Worm (Caenorhabditis elegans) whole organism, mixed stage, embryonic: ENCODE data around the gene srd-12.

ENCODE experiments used
- M03D4.4 ChIP-seq: sonication (generic microtip); optimal IDR thresholded peaks from 2 replicates; lab custom pipeline; 2017; ENCODE audit warnings: mild to moderate bottlenecking, missing genetic modification characterization, missing compliant biosample characterization
- bed-3 ChIP-seq: fragments of 200-800 bp; sonication (Bioruptor generic); optimal IDR thresholded peaks from 3 replicates; lab custom pipeline; 2018; ENCODE audit warnings: mild to moderate bottlenecking, missing genetic modification characterization, moderate library complexity, missing compliant biosample characterization
- ceh-39 ChIP-seq: fragments of 150-350 bp; optimal IDR thresholded peaks from 2 replicates; lab custom pipeline; 2014; ENCODE audit warnings: missing biosample characterization, missing genetic modification characterization
- ceh-43 ChIP-seq: fragments of 200-800 bp; sonication (Bioruptor generic); optimal IDR thresholded peaks from 2 replicates; lab custom pipeline; 2018; ENCODE audit warnings: mild to moderate bottlenecking, missing genetic modification characterization, moderate library complexity, missing compliant biosample characterization
- ceh-83 ChIP-seq: fragments of 200-800 bp; sonication (Bioruptor generic); optimal IDR thresholded peaks from 2 replicates; lab custom pipeline; 2018; ENCODE audit warnings: mild to moderate bottlenecking, missing genetic modification characterization, missing compliant biosample characterization
- ces-1 ChIP-seq: fragments of 150-350 bp; optimal IDR thresholded peaks from 2 replicates; lab custom pipeline; 2014; ENCODE audit warnings: missing biosample characterization, missing genetic modification reagents, missing genetic modification characterization
- cnd-1 ChIP-seq: fragments of 200-800 bp; sonication (Bioruptor generic); optimal IDR thresholded peaks from 2 replicates; lab custom pipeline; 2018; ENCODE audit warnings: mild to moderate bottlenecking, missing genetic modification characterization, missing compliant biosample characterization
- drap-1 ChIP-seq: fragments of 200-800 bp; sonication (Bioruptor generic); optimal IDR thresholded peaks from 3 replicates; lab custom pipeline; 2018; ENCODE audit warnings: mild to moderate bottlenecking, missing genetic modification characterization, missing compliant biosample characterization
- flh-1 ChIP-seq: fragments of 200-800 bp; sonication (Bioruptor generic); optimal IDR thresholded peaks from 2 replicates; lab custom pipeline; 2018; ENCODE audit warnings: mild to moderate bottlenecking, missing genetic modification characterization, moderate library complexity, missing compliant biosample characterization
- ham-2 ChIP-seq: fragments of 200-800 bp; sonication (Bioruptor generic); optimal IDR thresholded peaks from 2 replicates; lab custom pipeline; 2018; ENCODE audit warnings: mild to moderate bottlenecking, missing genetic modification characterization, missing compliant biosample characterization
- hlh-1 ChIP-seq: fragments of 150-350 bp; optimal IDR thresholded peaks from 2 replicates; lab custom pipeline; 2014; ENCODE audit warnings: missing biosample characterization, missing genetic modification reagents, missing genetic modification characterization
- lin-13 ChIP-seq: fragments of 150-350 bp; optimal IDR thresholded peaks from 2 replicates; lab custom pipeline; 2014; ENCODE audit warnings: missing biosample characterization, missing genetic modification characterization
- lin-32 ChIP-seq: fragments of 200-800 bp; sonication (Bioruptor generic); optimal IDR thresholded peaks from 2 replicates; lab custom pipeline; 2018; ENCODE audit warnings: mild to moderate bottlenecking, missing genetic modification characterization, missing compliant biosample characterization
- mab-5 ChIP-seq: fragments of 150-350 bp; optimal IDR thresholded peaks from 2 replicates; lab custom pipeline; 2014; ENCODE audit warnings: missing biosample characterization, missing genetic modification characterization
- mep-1 ChIP-seq: fragments of 150-350 bp; optimal IDR thresholded peaks from 2 replicates; lab custom pipeline; 2017; ENCODE audit warnings: missing biosample characterization, missing genetic modification reagents, missing genetic modification characterization, inconsistent platforms
- mls-2 ChIP-seq: sonication (generic microtip); optimal IDR thresholded peaks from 2 replicates; lab custom pipeline; 2016; ENCODE audit warnings: mild to moderate bottlenecking, missing genetic modification characterization, moderate library complexity, missing compliant biosample characterization
- nhr-12 ChIP-seq: fragments of 150-350 bp; optimal IDR thresholded peaks from 2 replicates; lab custom pipeline; 2014; ENCODE audit warnings: missing biosample characterization, missing genetic modification characterization
- nhr-237 ChIP-seq: fragments of 150-350 bp; optimal IDR thresholded peaks from 2 replicates; lab custom pipeline; 2014; ENCODE audit warnings: missing biosample characterization, missing genetic modification characterization
- nhr-28 ChIP-seq: fragments of 150-350 bp; optimal IDR thresholded peaks from 2 replicates; lab custom pipeline; 2014; ENCODE audit warnings: missing biosample characterization, missing genetic modification characterization
- nhr-76 ChIP-seq: sonication (generic microtip); optimal IDR thresholded peaks from 2 replicates; lab custom pipeline; 2017; ENCODE audit warnings: missing biosample characterization, missing genetic modification characterization
- pha-4 ChIP-seq: fragments of 150-350 bp; optimal IDR thresholded peaks from 2 replicates; lab custom pipeline; 2018; ENCODE audit warnings: missing biosample characterization, missing genetic modification reagents, missing genetic modification characterization
- sem-2 ChIP-seq: fragments of 200-800 bp; sonication (Bioruptor generic); optimal IDR thresholded peaks from 2 replicates; lab custom pipeline; 2018; ENCODE audit warnings: mild to moderate bottlenecking, missing genetic modification characterization, missing compliant biosample characterization
- snpc-4 ChIP-seq: fragments of 150-350 bp; optimal IDR thresholded peaks from 2 replicates; lab custom pipeline; 2014; ENCODE audit warnings: missing biosample characterization, missing genetic modification characterization
- sptf-1 ChIP-seq: sonication (generic microtip); optimal IDR thresholded peaks from 2 replicates; lab custom pipeline; 2017; ENCODE audit warnings: mild to moderate bottlenecking, missing genetic modification characterization, moderate library complexity, missing compliant biosample characterization
- tbx-8 ChIP-seq: fragments of 200-800 bp; sonication (Bioruptor generic); optimal IDR thresholded peaks from 2 replicates; lab custom pipeline; 2018; ENCODE audit warnings: mild to moderate bottlenecking, missing genetic modification characterization, moderate library complexity, missing compliant biosample characterization
- unc-120 ChIP-seq: sonication (generic microtip); optimal IDR thresholded peaks from 2 replicates; lab custom pipeline; 2017; ENCODE audit warnings: missing genetic modification characterization, missing compliant biosample characterization; ENCODE audit not compliant: poor library complexity, severe bottlenecking
- unc-39 ChIP-seq: fragments of 150-350 bp; optimal IDR thresholded peaks from 2 replicates; lab custom pipeline; 2014; ENCODE audit warnings: missing biosample characterization, missing genetic modification characterization
- unc-62 ChIP-seq: fragments of 150-350 bp; optimal IDR thresholded peaks from 2 replicates; lab custom pipeline; 2014; ENCODE audit warnings: missing biosample characterization, missing genetic modification reagents, missing genetic modification characterization
- zip-8 ChIP-seq: fragments of 150-350 bp; optimal IDR thresholded peaks from 2 replicates; lab custom pipeline; 2014; ENCODE audit warnings: missing biosample characterization, missing genetic modification characterization
- ztf-11 ChIP-seq: fragments of 150-350 bp; optimal IDR thresholded peaks from 2 replicates; lab custom pipeline; 2014; ENCODE audit warnings: missing biosample characterization, missing genetic modification characterization

The srd-12 gene

ce11 chrIV:5591134-5591533 lies 38.9 kb downstream of the srd-12 start:
- TF ChIP-seq unc-62 (GFP tag; lab: Kevin White, UChicago) (peak; percentile 3), cnd-1 (tag; lab: Kevin White, UChicago) (no peak)
- TF ChIP-seq, all 35 proteins: peak for 1

- no peak for TF ChIP-seq lin-13 (tag; lab: Kevin White, UChicago)
- TF ChIP-seq zip-8 (tag; lab: Kevin White, UChicago), result no peak
- no peak for TF ChIP-seq mab-5
- TF ChIP-seq cnd-1 (tag; lab: Kevin White, UChicago), result no peak
- no peak for TF ChIP-seq nhr-76 (tag; lab: Kevin White, UChicago)
- no peak for TF ChIP-seq flh-1 (GFP tag; lab: Kevin White, UChicago)
- TF ChIP-seq sem-2 (GFP tag; lab: Kevin White, UChicago), result no peak
- no peak for TF ChIP-seq ceh-83 (GFP tag; lab: Kevin White, UChicago)
- TF ChIP-seq hlh-1 (tag; lab: Kevin White, UChicago), result no peak
These were observed 39.9 kb downstream of the srd-12 start for ce11 chrIV:5590120-5590519.

ce11 chrIV:5587964-5588860 lies 41.8 kb downstream of the srd-12 start:
- TF ChIP-seq nhr-28 (tag; lab: Kevin White, UChicago) (no peak), drap-1 (no peak), sem-2 (GFP tag; lab: Kevin White, UChicago) (no peak)

- no peak for TF ChIP-seq mab-5
- TF ChIP-seq nhr-12 (tag; lab: Kevin White, UChicago), result no peak
- TF ChIP-seq hlh-1 (tag; lab: Kevin White, UChicago), result no peak
- TF ChIP-seq pha-4 (tag; lab: Kevin White, UChicago), result no peak
- TF ChIP-seq mep-1 (tag; lab: Kevin White, UChicago), result no peak
- no peak for TF ChIP-seq cnd-1 (tag; lab: Kevin White, UChicago)
- no peak for TF ChIP-seq snpc-4 (tag; lab: Kevin White, UChicago)
- no peak for TF ChIP-seq mls-2 (tag; lab: Kevin White, UChicago)
- TF ChIP-seq, all 35 proteins: peak for 0
These were observed 43.7 kb downstream of the srd-12 start for ce11 chrIV:5586320-5586720.

- no peak for TF ChIP-seq M03D4.4
- TF ChIP-seq drap-1, result no peak
- no peak for TF ChIP-seq tbx-8 (GFP tag; lab: Kevin White, UChicago)
- TF ChIP-seq ham-2 (GFP tag; lab: Kevin White, UChicago), result no peak
- TF ChIP-seq nhr-12 (tag; lab: Kevin White, UChicago), result no peak
These were observed 45.7 kb downstream of the srd-12 start, which contains the start of gene fkh-7 for ce11 chrIV:5584384-5584783. TSS of gene fkh-7 (plus strand) at chrIV:5584684.

- no peak for TF ChIP-seq unc-62 (GFP tag; lab: Kevin White, UChicago)
- TF ChIP-seq ceh-43 (GFP tag; lab: Kevin White, UChicago), result no peak
- no peak for TF ChIP-seq mep-1 (tag; lab: Kevin White, UChicago)
- no peak for TF ChIP-seq nhr-12 (tag; lab: Kevin White, UChicago)
- no peak for TF ChIP-seq zip-8 (tag; lab: Kevin White, UChicago)
- no peak for TF ChIP-seq mab-5
- TF ChIP-seq cnd-1 (tag; lab: Kevin White, UChicago), result no peak
- TF ChIP-seq snpc-4 (tag; lab: Kevin White, UChicago), result no peak
- TF ChIP-seq sptf-1 (tag; lab: Kevin White, UChicago), result no peak
- TF ChIP-seq bed-3, result no peak
- TF ChIP-seq unc-120 (tag; lab: Kevin White, UChicago), result no peak
- no peak for TF ChIP-seq ceh-39 (tag; lab: Kevin White, UChicago)
- no peak for TF ChIP-seq nhr-237 (tag; lab: Kevin White, UChicago)
- TF ChIP-seq ham-2 (GFP tag; lab: Kevin White, UChicago), result no peak
- TF ChIP-seq ztf-11 (tag; lab: Kevin White, UChicago), result no peak
- TF ChIP-seq unc-39 (tag; lab: Kevin White, UChicago), result no peak
- no peak for TF ChIP-seq lin-32 (GFP tag; lab: Kevin White, UChicago)
- TF ChIP-seq ceh-83 (GFP tag; lab: Kevin White, UChicago), result no peak
- no peak for TF ChIP-seq ces-1 (GFP tag; lab: Kevin White, UChicago)
- TF ChIP-seq lin-13 (tag; lab: Kevin White, UChicago), result no peak
These were observed 46.9 kb downstream of the srd-12 start for ce11 chrIV:5583184-5583583.
